Fruit fly (Drosophila melanogaster): ENCODE results near the gene CheA84a.

The CheA84a gene

DNA sequence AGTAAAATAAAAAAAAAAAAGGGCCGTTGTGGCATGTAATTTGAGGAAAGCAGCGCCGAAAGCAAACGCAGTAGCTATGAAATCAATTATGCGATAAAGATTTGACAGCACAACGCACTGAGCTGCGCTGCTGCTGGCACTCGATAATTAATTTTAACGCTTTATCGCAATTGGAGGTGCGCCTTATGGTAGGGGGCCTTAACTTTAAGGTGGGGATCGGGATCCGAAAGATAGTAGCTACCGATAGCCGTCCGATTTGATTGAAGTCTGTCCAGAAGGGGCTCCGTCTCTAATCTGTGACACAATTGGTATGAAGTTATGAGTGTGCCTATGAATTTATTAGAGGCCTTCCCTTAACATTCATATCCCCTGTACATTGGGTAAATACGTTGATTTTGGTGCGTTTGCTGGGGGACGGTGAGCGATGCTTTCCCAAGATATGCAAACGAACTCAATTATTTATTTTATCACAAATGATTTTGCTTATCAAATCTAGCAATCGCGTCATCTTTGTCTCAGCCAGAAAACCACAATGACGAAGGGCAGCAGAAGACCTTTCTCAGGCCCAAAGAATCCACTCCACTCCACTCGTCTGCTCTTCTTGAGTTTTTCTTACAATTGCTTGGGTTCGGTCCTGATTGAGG lies 3.9 kb upstream of the CheA84a start (continued):
- TF ChIP-seq sug (tag; optimal IDR thresholded peaks at IDR 0.05) (peak; percentile 90), salm (tag; optimal IDR thresholded peaks at IDR 0.05) (peak; percentile 43), E2f1 (GFP tag; IDR thresholded peaks at IDR 0.05) (no peak), sr (GFP tag; IDR thresholded peaks at IDR 0.05) (no peak), sqz (GFP tag; optimal IDR thresholded peaks at IDR 0.05) (peak; percentile 20), emc (GFP tag; optimal IDR thresholded peaks at IDR 0.05) (no peak), luna (GFP tag; optimal IDR thresholded peaks at IDR 0.05) (no peak), Dek (tag; optimal IDR thresholded peaks at IDR 0.05) (no peak), CG9932 (GFP tag; IDR thresholded peaks at IDR 0.05) (no peak), toy (GFP tag; IDR thresholded peaks at IDR 0.05) (no peak), Hey (tag; optimal IDR thresholded peaks at IDR 0.05) (peak; percentile 65), sima (GFP tag; optimal IDR thresholded peaks at IDR 0.05) (no peak), crp (GFP tag; optimal IDR thresholded peaks at IDR 0.05) (no peak), Pdp1 (GFP tag; optimal IDR thresholded peaks at IDR 0.05) (peak in 1 of 2 experiments; percentile 43), slou (GFP tag; optimal IDR thresholded peaks at IDR 0.05) (no peak), CG34224 (GFP tag; IDR thresholded peaks at IDR 0.05; ENCODE audit: partially characterized antibody) (no peak), CG12659 (GFP tag; optimal IDR thresholded peaks at IDR 0.05) (no peak), CG6254 (GFP tag; optimal IDR thresholded peaks at IDR 0.05) (no peak), dati (GFP tag; IDR thresholded peaks at IDR 0.05) (no peak), sens-2 (GFP tag; IDR thresholded peaks at IDR 0.05) (0 out of 2 replicates have a peak, but pooled peaks have one; percentile 4), NFAT (GFP tag; IDR thresholded peaks at IDR 0.05) (no peak), CG1529 (GFP tag; optimal IDR thresholded peaks at IDR 0.05) (no peak), CG10543 (GFP tag; optimal IDR thresholded peaks at IDR 0.05) (peak; percentile 4), dpn (GFP tag; optimal IDR thresholded peaks at IDR 0.05) (no peak), NC2β (GFP tag; optimal IDR thresholded peaks at IDR 0.05) (no peak), fd96Cb (tag; optimal IDR thresholded peaks at IDR 0.05) (no peak), Fer3 (tag; optimal IDR thresholded peaks at IDR 0.05) (no peak), Ptx1 (GFP tag; IDR thresholded peaks at IDR 0.05) (no peak), exex (tag; optimal IDR thresholded peaks at IDR 0.05) (peak; percentile 92), org-1 (GFP tag; optimal IDR thresholded peaks at IDR 0.05) (no peak), CG43689 (GFP tag; IDR thresholded peaks at IDR 0.05) (no peak), Med (GFP tag) (peak; percentile 28), CG15601 (tag; optimal IDR thresholded peaks at IDR 0.05) (no peak), MTF-1 (GFP tag; optimal IDR thresholded peaks at IDR 0.05; ENCODE audit: borderline replicate concordance) (no peak), CG7963 (GFP tag; IDR thresholded peaks at IDR 0.05; ENCODE audit: partially characterized antibody) (no peak), danr (GFP tag; IDR thresholded peaks at IDR 0.05) (no peak), fru (optimal IDR thresholded peaks at IDR 0.05) (no peak), ssp (GFP tag; IDR thresholded peaks at IDR 0.05) (no peak), Dll (GFP tag; IDR thresholded peaks at IDR 0.05; ENCODE audit: partially characterized antibody) (no peak), PHDP (tag; optimal IDR thresholded peaks at IDR 0.05) (no peak), CG12219 (GFP tag; optimal IDR thresholded peaks at IDR 0.05) (no peak), GATAe (GFP tag; conservative IDR thresholded peaks at IDR 0.05) (peak; percentile 88), CG12155 (GFP tag; optimal IDR thresholded peaks at IDR 0.05) (no peak), crol (GFP tag; IDR thresholded peaks at IDR 0.05) (peak; percentile 74), CG10431 (GFP tag; optimal IDR thresholded peaks at IDR 0.05) (no peak), chm (GFP tag; IDR thresholded peaks at IDR 0.05) (0 out of 2 replicates have a peak, but pooled peaks have one; percentile 21), rib (GFP tag; IDR thresholded peaks at IDR 0.05) (no peak), row (GFP tag; IDR thresholded peaks at IDR 0.05) (no peak), zen (tag; optimal IDR thresholded peaks at IDR 0.05) (no peak), CG14667 (GFP tag; IDR thresholded peaks at IDR 0.05) (no peak), Atf6 (GFP tag; IDR thresholded peaks at IDR 0.05) (no peak)
